Fruit fly (Drosophila melanogaster) whole organism, prepupa: Measurements from ENCODE around the gene CG12253.

ENCODE experiments used
- Blimp-1 ChIP-seq: fragments of 200-800 bp; sonication (Bioruptor generic); optimal IDR thresholded peaks from 3 replicates; lab custom pipeline; 2017; ENCODE audit warnings: missing biosample characterization, missing genetic modification characterization, mild to moderate bottlenecking, moderate library complexity, missing genetic modification reagents
- CG10631 ChIP-seq: fragments of 200-800 bp; sonication (Bioruptor generic); optimal IDR thresholded peaks from 2 replicates; lab custom pipeline; 2016; ENCODE audit warnings: missing biosample characterization, missing genetic modification characterization
- CG10669 ChIP-seq: fragments of 200-800 bp; sonication (Bioruptor generic); optimal IDR thresholded peaks from 3 replicates; lab custom pipeline; 2018; ENCODE audit warnings: missing biosample characterization, mild to moderate bottlenecking, missing genetic modification characterization, moderate library complexity
- CG11294 ChIP-seq: fragments of 200-800 bp; sonication (Bioruptor generic); IDR thresholded peaks from 2 replicates; pipeline ENCODE4 v1.3.6; 2022; ENCODE audit warnings: missing biosample characterization, missing genetic modification characterization
- CG11902 ChIP-seq: fragments of 200-800 bp; sonication (Bioruptor generic); optimal IDR thresholded peaks from 3 replicates; lab custom pipeline; 2016; ENCODE audit warnings: missing biosample characterization, missing genetic modification characterization
- CG15336 ChIP-seq: fragments of 200-800 bp; sonication (Bioruptor generic); IDR thresholded peaks from 2 replicates; pipeline ENCODE4 v1.3.6; 2022; ENCODE audit warnings: missing biosample characterization, missing genetic modification characterization
- CG1621 ChIP-seq: fragments of 200-800 bp; sonication (Bioruptor generic); optimal IDR thresholded peaks from 3 replicates; lab custom pipeline; 2018; ENCODE audit warnings: missing biosample characterization, mild to moderate bottlenecking, missing genetic modification characterization
- CG16779 ChIP-seq: fragments of 200-800 bp; sonication (Bioruptor generic); optimal IDR thresholded peaks from 3 replicates; lab custom pipeline; 2017; ENCODE audit warnings: missing biosample characterization, mild to moderate bottlenecking, missing genetic modification characterization
- CG3032 ChIP-seq: fragments of 200-800 bp; optimal IDR thresholded peaks from 2 replicates; lab custom pipeline; 2019; ENCODE audit warnings: missing biosample characterization, mild to moderate bottlenecking, missing genetic modification characterization, moderate library complexity
- CG31627 ChIP-seq: fragments of 200-800 bp; sonication (Bioruptor generic); optimal IDR thresholded peaks from 3 replicates; lab custom pipeline; 2016; ENCODE audit warnings: missing biosample characterization, missing genetic modification characterization
- CG32006 ChIP-seq: fragments of 200-800 bp; sonication (Bioruptor generic); optimal IDR thresholded peaks from 3 replicates; lab custom pipeline; 2017; ENCODE audit warnings: missing biosample characterization, mild to moderate bottlenecking, missing genetic modification characterization
- CG34406 ChIP-seq: fragments of 200-800 bp; sonication (Bioruptor generic); optimal IDR thresholded peaks from 3 replicates; lab custom pipeline; 2016; ENCODE audit warnings: missing biosample characterization, missing genetic modification characterization
- CG3919 ChIP-seq: fragments of 200-800 bp; sonication (Bioruptor generic); optimal IDR thresholded peaks from 3 replicates; lab custom pipeline; 2016; ENCODE audit warnings: missing biosample characterization, missing genetic modification characterization
- CG4318 ChIP-seq: fragments of 200-800 bp; sonication (Bioruptor generic); optimal IDR thresholded peaks from 3 replicates; lab custom pipeline; 2017; ENCODE audit warnings: missing biosample characterization, mild to moderate bottlenecking, missing genetic modification characterization
- CG6163 ChIP-seq: fragments of 200-800 bp; sonication (Bioruptor generic); IDR thresholded peaks from 3 replicates; pipeline ENCODE4 v1.3.6; 2022; ENCODE audit warnings: missing biosample characterization, missing genetic modification characterization
- CG6792 ChIP-seq: fragments of 200-800 bp; sonication (Bioruptor generic); optimal IDR thresholded peaks from 3 replicates; lab custom pipeline; 2016; ENCODE audit warnings: missing biosample characterization, missing genetic modification characterization
- CG6808 ChIP-seq: fragments of 200-800 bp; sonication (Bioruptor generic); optimal IDR thresholded peaks from 3 replicates; lab custom pipeline; 2017; ENCODE audit warnings: missing biosample characterization, missing genetic modification characterization, mild to moderate bottlenecking, moderate library complexity, missing genetic modification reagents
- CG7368 ChIP-seq: fragments of 200-800 bp; sonication (Bioruptor generic); optimal IDR thresholded peaks from 3 replicates; lab custom pipeline; 2016; ENCODE audit warnings: missing biosample characterization, missing genetic modification characterization
- CG8119 ChIP-seq: fragments of 200-800 bp; sonication (Bioruptor generic); IDR thresholded peaks from 3 replicates; pipeline ENCODE4 v1.3.6; 2022; ENCODE audit warnings: missing biosample characterization, missing genetic modification characterization
- CG8319 ChIP-seq: fragments of 200-800 bp; sonication (Bioruptor generic); optimal IDR thresholded peaks from 3 replicates; lab custom pipeline; 2016; ENCODE audit warnings: missing biosample characterization, missing genetic modification characterization
- CG9139 ChIP-seq: fragments of 200-800 bp; sonication (Bioruptor generic); optimal IDR thresholded peaks from 3 replicates; lab custom pipeline; 2017; ENCODE audit warnings: missing biosample characterization, mild to moderate bottlenecking, missing genetic modification characterization
- Eip75B ChIP-seq: fragments of 200-800 bp; sonication (Bioruptor generic); optimal IDR thresholded peaks from 3 replicates; lab custom pipeline; 2016; ENCODE audit warnings: missing biosample characterization, missing genetic modification characterization
- Eip78C ChIP-seq: fragments of 200-800 bp; sonication (Bioruptor generic); peaks from one replicate; lab custom pipeline; 2016; ENCODE audit warnings: missing biosample characterization, missing genetic modification characterization
- Eip93F ChIP-seq: fragments of 200-800 bp; sonication (Bioruptor generic); optimal IDR thresholded peaks from 2 replicates; lab custom pipeline; 2016; ENCODE audit warnings: missing biosample characterization, mild to moderate bottlenecking, missing genetic modification characterization
- Ets21C ChIP-seq: fragments of 200-800 bp; sonication (Bioruptor generic); optimal IDR thresholded peaks from 3 replicates; lab custom pipeline; 2016; ENCODE audit warnings: missing biosample characterization, missing genetic modification characterization
- Gug ChIP-seq: fragments of 200-800 bp; sonication (Bioruptor generic); IDR thresholded peaks from 2 replicates; pipeline ENCODE4 v1.3.6; 2022; ENCODE audit warnings: missing biosample characterization, missing genetic modification characterization
- Hr38 ChIP-seq: sonication (Bioruptor generic); optimal IDR thresholded peaks from 2 replicates; lab custom pipeline; 2016; ENCODE audit warnings: missing biosample characterization, missing genetic modification characterization
- Hr39 ChIP-seq: fragments of 200-800 bp; sonication (Bioruptor generic); optimal IDR thresholded peaks from 2 replicates; lab custom pipeline; 2016; ENCODE audit warnings: missing biosample characterization, missing genetic modification characterization
- Hr4 ChIP-seq: fragments of 200-800 bp; sonication (Bioruptor generic); optimal IDR thresholded peaks from 3 replicates; lab custom pipeline; 2016; ENCODE audit warnings: missing biosample characterization, missing genetic modification characterization
- Lpt ChIP-seq: fragments of 200-800 bp; sonication (Bioruptor generic); optimal IDR thresholded peaks from 3 replicates; lab custom pipeline; 2016; ENCODE audit warnings: missing biosample characterization, missing genetic modification characterization
- Met ChIP-seq: fragments of 200-800 bp; sonication (Bioruptor generic); optimal IDR thresholded peaks from 3 replicates; lab custom pipeline; 2016; ENCODE audit warnings: missing biosample characterization, missing genetic modification characterization
- OdsH ChIP-seq: fragments of 200-800 bp; sonication (Bioruptor generic); optimal IDR thresholded peaks from 3 replicates; lab custom pipeline; 2016; ENCODE audit warnings: missing biosample characterization, missing genetic modification characterization
- Smox ChIP-seq: fragments of 200-800 bp; sonication (Bioruptor generic); optimal IDR thresholded peaks from 3 replicates; lab custom pipeline; 2016; ENCODE audit warnings: missing biosample characterization, missing genetic modification characterization
- Sox102F ChIP-seq: fragments of 200-800 bp; sonication (Bioruptor generic); optimal IDR thresholded peaks from 2 replicates; lab custom pipeline; 2016; ENCODE audit warnings: missing biosample characterization, mild to moderate bottlenecking, missing genetic modification characterization
- Sox15 ChIP-seq: fragments of 200-800 bp; sonication (Bioruptor generic); optimal IDR thresholded peaks from 3 replicates; lab custom pipeline; 2016; ENCODE audit warnings: missing biosample characterization, missing genetic modification characterization
- cyc ChIP-seq: fragments of 200-800 bp; sonication (Bioruptor generic); optimal IDR thresholded peaks from 3 replicates; lab custom pipeline; 2016; ENCODE audit warnings: missing biosample characterization, missing genetic modification characterization
- dac ChIP-seq: fragments of 200-800 bp; sonication (Bioruptor generic); optimal IDR thresholded peaks from 2 replicates; lab custom pipeline; 2017; ENCODE audit warnings: missing biosample characterization, mild to moderate bottlenecking, missing genetic modification characterization
- esn ChIP-seq: fragments of 200-800 bp; sonication (Bioruptor generic); optimal IDR thresholded peaks from 2 replicates; lab custom pipeline; 2016; ENCODE audit warnings: missing biosample characterization, mild to moderate bottlenecking, missing genetic modification characterization, moderate library complexity
- fd59A ChIP-seq: fragments of 200-800 bp; sonication (Bioruptor generic); optimal IDR thresholded peaks from 2 replicates; lab custom pipeline; 2017; ENCODE audit warnings: missing biosample characterization, mild to moderate bottlenecking, missing genetic modification characterization, missing genetic modification reagents
- fd85E ChIP-seq: fragments of 200-800 bp; sonication (Bioruptor generic); optimal IDR thresholded peaks from 3 replicates; lab custom pipeline; 2016; ENCODE audit warnings: missing biosample characterization, missing genetic modification characterization
- fkh ChIP-seq: fragments of 200-800 bp; sonication (Bioruptor generic); optimal IDR thresholded peaks from 3 replicates; lab custom pipeline; 2017; ENCODE audit warnings: missing biosample characterization, mild to moderate bottlenecking, missing genetic modification characterization, moderate library complexity
- lz ChIP-seq: fragments of 200-800 bp; sonication (Bioruptor generic); optimal IDR thresholded peaks from 3 replicates; lab custom pipeline; 2016; ENCODE audit warnings: missing biosample characterization, missing genetic modification characterization
- net ChIP-seq: fragments of 200-800 bp; sonication (Bioruptor generic); optimal IDR thresholded peaks from 3 replicates; lab custom pipeline; 2016; ENCODE audit warnings: missing biosample characterization, missing genetic modification characterization
- pdm3 ChIP-seq: fragments of 200-800 bp; sonication (Bioruptor generic); optimal IDR thresholded peaks from 3 replicates; lab custom pipeline; 2016; ENCODE audit warnings: missing biosample characterization, missing genetic modification characterization
- spab ChIP-seq: fragments of 200-800 bp; sonication (Bioruptor generic); optimal IDR thresholded peaks from 2 replicates; lab custom pipeline; 2017; ENCODE audit warnings: missing biosample characterization, mild to moderate bottlenecking, missing genetic modification characterization, missing genetic modification reagents
- ss ChIP-seq, 2 experiments: fragments of 200-800 bp; sonication (Bioruptor generic); optimal IDR thresholded peaks; 2 replicates in 1 of 2; 3 replicates in 1 of 2; lab custom pipeline; 2017 to 2018; ENCODE audit warnings: mild to moderate bottlenecking in 2 of 2, missing biosample characterization in 2 of 2, missing genetic modification characterization in 2 of 2, moderate library complexity in 1 of 2
- svp ChIP-seq: fragments of 200-800 bp; sonication (Bioruptor generic); peaks from one replicate; lab custom pipeline; 2016; ENCODE audit warnings: missing biosample characterization, missing genetic modification characterization
- topi ChIP-seq: fragments of 200-800 bp; sonication (Bioruptor generic); optimal IDR thresholded peaks from 3 replicates; lab custom pipeline; 2016; ENCODE audit warnings: missing biosample characterization, missing genetic modification characterization
- vri ChIP-seq: fragments of 200-800 bp; sonication (Bioruptor generic); optimal IDR thresholded peaks from 3 replicates; lab custom pipeline; 2016; ENCODE audit warnings: missing biosample characterization, mild to moderate bottlenecking, missing genetic modification characterization

The CG12253 gene

dm6 chr2L:11021606-11022005 is 34.0 kb downstream of the CG12253 start (continued):
- TF ChIP-seq CG6792 (GFP tag; lab: Kevin White, UChicago): peak; percentile 24
- peak; percentile 15 for TF ChIP-seq Ets21C (GFP tag; lab: Kevin White, UChicago)
- TF ChIP-seq topi: peak; percentile 58
- TF ChIP-seq CG6808 (GFP tag; lab: Kevin White, UChicago): peak; percentile 39
- peak; percentile 43 for TF ChIP-seq lz (GFP tag; lab: Kevin White, UChicago)
- no peak for TF ChIP-seq Gug (GFP tag; lab: Robert Waterston, UW)
- TF ChIP-seq CG7368 (GFP tag; lab: Kevin White, UChicago): no peak
- peak; percentile 83 for TF ChIP-seq Eip78C (GFP tag; lab: Kevin White, UChicago)
- TF ChIP-seq pdm3 (GFP tag; lab: Kevin White, UChicago): peak; percentile 25
- TF ChIP-seq, all 60 proteins: peak for 26

dm6 chr2L:11022804-11023203 is 35.2 kb downstream of the CG12253 start:
- TF ChIP-seq Hr39 (GFP tag; lab: Kevin White, UChicago): peak; percentile 9
- no peak for TF ChIP-seq Eip75B (GFP tag; lab: Kevin White, UChicago)
- TF ChIP-seq CG3032 (tag; lab: Kevin White, UChicago): no peak
- TF ChIP-seq ss (GFP tag; optimal IDR thresholded peaks at IDR 0.05; lab: Kevin White, UChicago): no peak
- no peak for TF ChIP-seq Eip93F (GFP tag; lab: Kevin White, UChicago)
- no peak for TF ChIP-seq CG16779 (tag; lab: Kevin White, UChicago)
- no peak for TF ChIP-seq CG6792 (GFP tag; lab: Kevin White, UChicago)
- peak; percentile 28 for TF ChIP-seq pdm3 (GFP tag; lab: Kevin White, UChicago)
- TF ChIP-seq CG31627 (GFP tag; lab: Kevin White, UChicago): peak; percentile 9
- no peak for TF ChIP-seq dac
- peak; percentile 67 for TF ChIP-seq svp (GFP tag; lab: Kevin White, UChicago)
- TF ChIP-seq CG6163: peak; percentile 41; the same call in 1 of the 3 replicates
- TF ChIP-seq Eip78C (GFP tag; lab: Kevin White, UChicago): peak; percentile 87
- no peak for TF ChIP-seq CG1621 (tag; lab: Kevin White, UChicago)
- TF ChIP-seq Met: peak; percentile 35
- no peak for TF ChIP-seq CG11902 (GFP tag; lab: Kevin White, UChicago)
- TF ChIP-seq Hr38 (GFP tag; lab: Kevin White, UChicago): no peak
- peak; percentile 39 for TF ChIP-seq esn (GFP tag; lab: Kevin White, UChicago)
- no peak for TF ChIP-seq fd59A (GFP tag; lab: Kevin White, UChicago)
- no peak for TF ChIP-seq Blimp-1 (GFP tag; lab: Kevin White, UChicago)
- TF ChIP-seq CG9139 (GFP tag; lab: Kevin White, UChicago): no peak
- TF ChIP-seq CG34406 (GFP tag; lab: Kevin White, UChicago): no peak
- TF ChIP-seq Hr4 (GFP tag; lab: Kevin White, UChicago): peak; percentile 25
- TF ChIP-seq OdsH (GFP tag; lab: Kevin White, UChicago): peak; percentile 40
- TF ChIP-seq CG4318: no peak
- TF ChIP-seq Lpt (GFP tag; lab: Kevin White, UChicago): no peak
- TF ChIP-seq Sox102F (GFP tag; lab: Kevin White, UChicago): peak; percentile 52
- TF ChIP-seq CG10669: no peak
- no peak for TF ChIP-seq fd85E
- no peak for TF ChIP-seq net (GFP tag; lab: Kevin White, UChicago)
- TF ChIP-seq cyc (GFP tag; lab: Kevin White, UChicago): peak; percentile 0
- TF ChIP-seq CG10631: no peak
- TF ChIP-seq CG11294 (GFP tag; lab: Robert Waterston, UW): no peak
- TF ChIP-seq fkh (GFP tag; lab: Kevin White, UChicago): no peak
- peak; percentile 44 for TF ChIP-seq CG32006
- TF ChIP-seq Gug (GFP tag; lab: Robert Waterston, UW): no peak
- TF ChIP-seq spab (GFP tag; lab: Kevin White, UChicago): no peak
- no peak for TF ChIP-seq CG3919 (GFP tag; lab: Kevin White, UChicago)
- peak; percentile 15 for TF ChIP-seq Ets21C (GFP tag; lab: Kevin White, UChicago)
- peak; percentile 1 for TF ChIP-seq vri
- TF ChIP-seq CG6808 (GFP tag; lab: Kevin White, UChicago): no peak
- TF ChIP-seq Sox15: no peak
- peak; percentile 25; the same call in 1 of the 2 replicates for TF ChIP-seq CG15336 (GFP tag; lab: Robert Waterston, UW)
- no peak for TF ChIP-seq CG8319 (GFP tag; lab: Kevin White, UChicago)
- TF ChIP-seq CG8119 (GFP tag; lab: Robert Waterston, UW): 0 out of 3 replicates have a peak, but pooled peaks have one; percentile 25
- TF ChIP-seq Smox (GFP tag; lab: Kevin White, UChicago): peak; percentile 26
